Fruit fly (Drosophila melanogaster): ENCODE results near the gene Uba5.

Gene Uba5

dm6 chrX:11500284-11500683, 17.0 kb downstream of the Uba5 start:
- TF ChIP-seq Rel (GFP tag; optimal IDR thresholded peaks at IDR 0.05) (no peak), Rel (tag; optimal IDR thresholded peaks at IDR 0.05) (peak; percentile 13), br (GFP tag; optimal IDR thresholded peaks at IDR 0.05) (no peak)

dm6 chrX:11501221-11501961, 18.1 kb downstream of the Uba5 start:
- TF ChIP-seq brk (GFP tag; optimal IDR thresholded peaks at IDR 0.05) (no peak), dmrt93B (GFP tag; optimal IDR thresholded peaks at IDR 0.05) (no peak), Vsx2 (GFP tag; optimal IDR thresholded peaks at IDR 0.05; ENCODE audit: partially characterized antibody) (no peak), Hr83 (GFP tag; optimal IDR thresholded peaks at IDR 0.05; ENCODE audit: poor library complexity, severe bottlenecking) (no peak), GATAd (GFP tag; optimal IDR thresholded peaks at IDR 0.05) (no peak), Hnf4 (GFP tag; optimal IDR thresholded peaks at IDR 0.05) (no peak), Mio (GFP tag; optimal IDR thresholded peaks at IDR 0.05) (no peak), br (GFP tag; optimal IDR thresholded peaks at IDR 0.05) (no peak), Dfd (GFP tag; optimal IDR thresholded peaks at IDR 0.05) (no peak), Rel (GFP tag; optimal IDR thresholded peaks at IDR 0.05) (no peak), Rel (tag; optimal IDR thresholded peaks at IDR 0.05) (peak; percentile 88), Dif (GFP tag; optimal IDR thresholded peaks at IDR 0.05; ENCODE audit: partially characterized antibody) (no peak), jim (GFP tag; optimal IDR thresholded peaks at IDR 0.05) (no peak), Abd-B (GFP tag; optimal IDR thresholded peaks at IDR 0.05) (no peak), OdsH (GFP tag; optimal IDR thresholded peaks at IDR 0.05) (no peak), psq (GFP tag; optimal IDR thresholded peaks at IDR 0.05) (peak; percentile 13), Hr78 (GFP tag; optimal IDR thresholded peaks at IDR 0.05) (no peak), h (GFP tag; optimal IDR thresholded peaks at IDR 0.05) (peak; percentile 37), sage (GFP tag; optimal IDR thresholded peaks at IDR 0.05) (no peak), Myc (optimal IDR thresholded peaks at IDR 0.05) (no peak), pan (optimal IDR thresholded peaks at IDR 0.05) (no peak), Sp1 (GFP tag; optimal IDR thresholded peaks at IDR 0.05) (no peak), rgr (GFP tag; optimal IDR thresholded peaks at IDR 0.05) (peak; percentile 7), foxo (GFP tag; optimal IDR thresholded peaks at IDR 0.05) (peak in 1 of 2 experiments; percentile 30), HLH106 (tag; optimal IDR thresholded peaks at IDR 0.05) (peak; percentile 16), dsf (GFP tag; optimal IDR thresholded peaks at IDR 0.05; ENCODE audit: borderline replicate concordance) (no peak), CG32264 (GFP tag; optimal IDR thresholded peaks at IDR 0.05) (no peak), fru (GFP tag; optimal IDR thresholded peaks at IDR 0.05) (peak; percentile 18)

- TF ChIP-seq CG32264 (GFP tag; optimal IDR thresholded peaks at IDR 0.05): no peak
- TF ChIP-seq OdsH (GFP tag; optimal IDR thresholded peaks at IDR 0.05): no peak
- TF ChIP-seq Myc (optimal IDR thresholded peaks at IDR 0.05): no peak
- no peak for TF ChIP-seq Rel (GFP tag; optimal IDR thresholded peaks at IDR 0.05)
- TF ChIP-seq Rel (tag; optimal IDR thresholded peaks at IDR 0.05): peak; percentile 23
Observed at dm6 chrX:11503625-11504024, 20.3 kb downstream of the Uba5 start.

- TF ChIP-seq psq (GFP tag; optimal IDR thresholded peaks at IDR 0.05): peak; percentile 35
- no peak for TF ChIP-seq Jra (GFP tag; optimal IDR thresholded peaks at IDR 0.05)
Observed at dm6 chrX:11506210-11506609, 22.9 kb downstream of the Uba5 start.

- no peak for TF ChIP-seq dsf (GFP tag; optimal IDR thresholded peaks at IDR 0.05; ENCODE audit: borderline replicate concordance)
- no peak for TF ChIP-seq HLH106 (tag; optimal IDR thresholded peaks at IDR 0.05)
- no peak for TF ChIP-seq Abd-B (GFP tag; optimal IDR thresholded peaks at IDR 0.05)
- no peak for TF ChIP-seq usp (GFP tag; optimal IDR thresholded peaks at IDR 0.05)
- TF ChIP-seq pan (optimal IDR thresholded peaks at IDR 0.05): no peak
- TF ChIP-seq br (GFP tag; optimal IDR thresholded peaks at IDR 0.05): no peak
- no peak for TF ChIP-seq tai (GFP tag; optimal IDR thresholded peaks at IDR 0.05)
- TF ChIP-seq sv (GFP tag; optimal IDR thresholded peaks at IDR 0.05): no peak
- TF ChIP-seq Myc (optimal IDR thresholded peaks at IDR 0.05): no peak
- TF ChIP-seq Jra (GFP tag; optimal IDR thresholded peaks at IDR 0.05): no peak
- no peak for TF ChIP-seq Dfd (GFP tag; optimal IDR thresholded peaks at IDR 0.05)
- no peak for TF ChIP-seq CrebA (GFP tag; optimal IDR thresholded peaks at IDR 0.05; ENCODE audit: borderline replicate concordance)
- TF ChIP-seq woc (GFP tag; optimal IDR thresholded peaks at IDR 0.05): no peak
- no peak for TF ChIP-seq rgr (GFP tag; optimal IDR thresholded peaks at IDR 0.05)
- no peak for TF ChIP-seq dl (GFP tag; optimal IDR thresholded peaks at IDR 0.05; ENCODE audit: insufficient read depth in 1 of 2, partially characterized antibody in 2 of 2)
- no peak for TF ChIP-seq foxo (GFP tag; optimal IDR thresholded peaks at IDR 0.05)
- no peak for TF ChIP-seq Mio (GFP tag; optimal IDR thresholded peaks at IDR 0.05)
Observed at dm6 chrX:11510120-11510771, 26.9 kb downstream of the Uba5 start.
